Worm (Caenorhabditis elegans) whole organism, young adult: ENCODE results near the gene C35D10.12.
A peak's percentile ranks its signal among the peaks of the same experiment; 100 is the strongest.

Source experiments
- B0019.2 ChIP-seq: fragments of 200-800 bp; sonication (Bioruptor generic); conservative IDR thresholded peaks from 2 replicates; pipeline ENCODE4 v1.3.6; 2022; ENCODE audit warnings: missing genetic modification reagents, missing genetic modification characterization, missing compliant biosample characterization
- C06A6.2 ChIP-seq: fragments of 200-800 bp; sonication (Bioruptor generic); conservative IDR thresholded peaks from 2 replicates; pipeline ENCODE4 v1.3.6; 2022; ENCODE audit warnings: missing genetic modification characterization, missing compliant biosample characterization
- C17E4.6 ChIP-seq: fragments of 200-800 bp; sonication (Bioruptor generic); IDR thresholded peaks from 2 replicates; pipeline ENCODE4 v1.3.6; 2022; ENCODE audit warnings: missing genetic modification reagents, missing genetic modification characterization, missing compliant biosample characterization
- F23B12.7 ChIP-seq: sonication (generic microtip); optimal IDR thresholded peaks from 2 replicates; lab custom pipeline; 2017; ENCODE audit warnings: missing genetic modification characterization, mild to moderate bottlenecking, missing compliant biosample characterization, antibody characterized with exemption, moderate library complexity; ENCODE audit not compliant: insufficient read depth
- F49E8.2 ChIP-seq: sonication (generic microtip); optimal IDR thresholded peaks from 3 replicates; lab custom pipeline; 2017; ENCODE audit warnings: missing genetic modification characterization, mild to moderate bottlenecking, missing compliant biosample characterization, antibody characterized with exemption, moderate library complexity; ENCODE audit not compliant: insufficient read depth
- K11D2.4 ChIP-seq: fragments of 200-800 bp; sonication (Bioruptor generic); IDR thresholded peaks from 2 replicates; pipeline ENCODE4 v1.3.6; 2022; ENCODE audit warnings: missing genetic modification reagents, missing genetic modification characterization, missing compliant biosample characterization
- ZK185.1 ChIP-seq: sonication (generic microtip); optimal IDR thresholded peaks from 2 replicates; lab custom pipeline; 2016; ENCODE audit warnings: mild to moderate bottlenecking, missing genetic modification characterization, missing compliant biosample characterization; ENCODE audit not compliant: poor library complexity, severe bottlenecking
- akir-1 ChIP-seq: fragments of 200-800 bp; sonication (Bioruptor generic); optimal IDR thresholded peaks from 2 replicates; lab custom pipeline; 2018; ENCODE audit warnings: mild to moderate bottlenecking, missing genetic modification characterization, moderate library complexity, missing compliant biosample characterization
- ama-1 ChIP-seq, 3 experiments: fragments of 150-350 bp in 1 of 3; sonication (generic microtip) in 2 of 3; optimal IDR thresholded peaks; 2 replicates each; lab custom pipeline; 2014 to 2018; ENCODE audit warnings: missing biosample characterization in 2 of 3, missing genetic modification characterization in 2 of 3, missing genetic modification reagents in 2 of 3
- aptf-2 ChIP-seq: fragments of 200-800 bp; sonication (Bioruptor generic); conservative IDR thresholded peaks from 2 replicates; pipeline ENCODE4 v1.3.6; 2022; ENCODE audit warnings: missing genetic modification reagents, missing genetic modification characterization, missing compliant biosample characterization
- attf-3 ChIP-seq: fragments of 200-800 bp; sonication (Bioruptor generic); conservative IDR thresholded peaks from 2 replicates; pipeline ENCODE4 v1.3.6; 2022; ENCODE audit warnings: missing genetic modification reagents, missing genetic modification characterization, missing compliant biosample characterization
- attf-6 ChIP-seq: fragments of 200-800 bp; sonication (Bioruptor generic); IDR thresholded peaks from 2 replicates; pipeline ENCODE4 v1.3.6; 2022; ENCODE audit warnings: missing genetic modification reagents, missing genetic modification characterization, missing compliant biosample characterization
- bed-2 ChIP-seq: fragments of 200-800 bp; sonication (Bioruptor generic); IDR thresholded peaks from 2 replicates; pipeline ENCODE4 v1.3.6; 2022; ENCODE audit warnings: missing genetic modification reagents, missing genetic modification characterization, missing compliant biosample characterization
- ccch-3 ChIP-seq: fragments of 200-800 bp; sonication (Bioruptor generic); optimal IDR thresholded peaks from 2 replicates; lab custom pipeline; 2018; ENCODE audit warnings: mild to moderate bottlenecking, missing genetic modification characterization, missing compliant biosample characterization
- ceh-100 ChIP-seq: fragments of 200-800 bp; sonication (Bioruptor generic); IDR thresholded peaks from 2 replicates; pipeline ENCODE4 v1.3.6; 2022; ENCODE audit warnings: missing genetic modification reagents, missing genetic modification characterization, missing compliant biosample characterization
- ceh-79 ChIP-seq: sonication (generic microtip); optimal IDR thresholded peaks from 2 replicates; lab custom pipeline; 2017; ENCODE audit warnings: mild to moderate bottlenecking, missing genetic modification characterization, missing compliant biosample characterization
- chd-7 ChIP-seq: sonication (generic microtip); optimal IDR thresholded peaks from 2 replicates; lab custom pipeline; 2016; ENCODE audit warnings: mild to moderate bottlenecking, missing genetic modification characterization, moderate library complexity, missing compliant biosample characterization
- die-1 ChIP-seq: sonication (generic microtip); optimal IDR thresholded peaks from 2 replicates; lab custom pipeline; 2016; ENCODE audit warnings: missing genotype, mild to moderate bottlenecking, missing genetic modification characterization, missing compliant biosample characterization
- dox-1 ChIP-seq: fragments of 200-800 bp; sonication (Bioruptor generic); IDR thresholded peaks from 2 replicates; pipeline ENCODE4 v1.3.6; 2022; ENCODE audit warnings: missing genetic modification reagents, missing genetic modification characterization, missing compliant biosample characterization
- efl-1 ChIP-seq: fragments of 150-350 bp; optimal IDR thresholded peaks from 2 replicates; lab custom pipeline; 2014; ENCODE audit warnings: missing biosample characterization, missing genetic modification reagents, missing genetic modification characterization
- egrh-3 ChIP-seq: fragments of 200-800 bp; sonication (Bioruptor generic); IDR thresholded peaks from 2 replicates; pipeline ENCODE4 v1.3.6; 2022; ENCODE audit warnings: missing genetic modification reagents, missing genetic modification characterization, missing compliant biosample characterization
- ekl-4 ChIP-seq: fragments of 200-800 bp; sonication (Bioruptor generic); IDR thresholded peaks from 2 replicates; pipeline ENCODE4 v1.3.6; 2022; ENCODE audit warnings: missing genetic modification reagents, missing genetic modification characterization, missing compliant biosample characterization
- gei-17 ChIP-seq: fragments of 200-800 bp; sonication (Bioruptor generic); optimal IDR thresholded peaks from 2 replicates; lab custom pipeline; 2018; ENCODE audit warnings: mild to moderate bottlenecking, missing genetic modification characterization, missing compliant biosample characterization
- him-1 ChIP-seq: sonication (generic microtip); optimal IDR thresholded peaks from 2 replicates; lab custom pipeline; 2016; ENCODE audit warnings: missing genotype, missing genetic modification reagents, missing genetic modification characterization, missing compliant biosample characterization
- hlh-12 ChIP-seq: sonication (generic microtip); optimal IDR thresholded peaks from 2 replicates; lab custom pipeline; 2016; ENCODE audit warnings: missing genetic modification characterization, missing compliant biosample characterization
- hlh-26 ChIP-seq: fragments of 200-800 bp; sonication (Bioruptor generic); conservative IDR thresholded peaks from 2 replicates; pipeline ENCODE4 v1.3.6; 2022; ENCODE audit warnings: missing genetic modification reagents, missing genetic modification characterization, missing compliant biosample characterization
- hsf-1 ChIP-seq: fragments of 200-800 bp; sonication (Bioruptor generic); IDR thresholded peaks from 2 replicates; pipeline ENCODE4 v1.3.6; 2022; ENCODE audit warnings: missing genetic modification reagents, missing genetic modification characterization, missing compliant biosample characterization
- lin-40 ChIP-seq: sonication (generic microtip); optimal IDR thresholded peaks from 2 replicates; lab custom pipeline; 2016; ENCODE audit warnings: missing genetic modification characterization, mild to moderate bottlenecking, missing compliant biosample characterization, missing genotype, missing genetic modification reagents
- lin-54 ChIP-seq: fragments of 200-800 bp; sonication (Bioruptor generic); optimal IDR thresholded peaks from 2 replicates; lab custom pipeline; 2018; ENCODE audit warnings: mild to moderate bottlenecking, missing genetic modification characterization, missing compliant biosample characterization
- lsl-1 ChIP-seq: fragments of 200-800 bp; sonication (Bioruptor generic); optimal IDR thresholded peaks from 2 replicates; lab custom pipeline; 2018; ENCODE audit warnings: mild to moderate bottlenecking, missing genetic modification characterization, moderate library complexity, missing compliant biosample characterization
- lsy-27 ChIP-seq: sonication (generic microtip); optimal IDR thresholded peaks from 2 replicates; lab custom pipeline; 2017; ENCODE audit warnings: missing genetic modification characterization, mild to moderate bottlenecking, missing compliant biosample characterization, antibody characterized with exemption, missing genotype, borderline replicate concordance; ENCODE audit not compliant: insufficient read depth
- madf-3 ChIP-seq: fragments of 200-800 bp; sonication (Bioruptor generic); IDR thresholded peaks from 2 replicates; pipeline ENCODE4 v1.3.6; 2022; ENCODE audit warnings: missing genetic modification reagents, missing genetic modification characterization, missing compliant biosample characterization
- mcd-1 ChIP-seq: fragments of 200-800 bp; sonication (Bioruptor generic); IDR thresholded peaks from 2 replicates; pipeline ENCODE4 v1.3.6; 2022; ENCODE audit warnings: missing genetic modification reagents, missing genetic modification characterization, missing compliant biosample characterization
- mes-4 ChIP-seq: sonication (generic microtip); optimal IDR thresholded peaks from 2 replicates; lab custom pipeline; 2016; ENCODE audit warnings: missing genotype, missing genetic modification characterization, missing compliant biosample characterization
- nfyb-1 ChIP-seq: fragments of 200-800 bp; sonication (Bioruptor generic); IDR thresholded peaks from 2 replicates; pipeline ENCODE4 v1.3.6; 2022; ENCODE audit warnings: missing genetic modification reagents, missing genetic modification characterization, missing compliant biosample characterization
- nhr-27 ChIP-seq: fragments of 200-800 bp; sonication (Bioruptor generic); optimal IDR thresholded peaks from 2 replicates; lab custom pipeline; 2018; ENCODE audit warnings: mild to moderate bottlenecking, missing genetic modification characterization, moderate library complexity, missing compliant biosample characterization
- nhr-80 ChIP-seq: sonication (generic microtip); optimal IDR thresholded peaks from 2 replicates; lab custom pipeline; 2016; ENCODE audit warnings: missing genetic modification characterization, missing compliant biosample characterization
- nhr-90 ChIP-seq: sonication (generic microtip); optimal IDR thresholded peaks from 2 replicates; lab custom pipeline; 2016; ENCODE audit warnings: missing genotype, mild to moderate bottlenecking, missing genetic modification characterization, missing compliant biosample characterization
- rec-8 ChIP-seq, 2 experiments: sonication (generic microtip); optimal IDR thresholded peaks; 2 replicates each; lab custom pipeline; 2016; ENCODE audit warnings: mild to moderate bottlenecking in 2 of 2, missing genetic modification characterization in 2 of 2, missing genetic modification reagents in 2 of 2, missing genotype in 2 of 2, missing biosample characterization in 1 of 2, missing compliant biosample characterization in 1 of 2, moderate library complexity in 1 of 2
- sea-2 ChIP-seq: fragments of 200-800 bp; sonication (Bioruptor generic); IDR thresholded peaks from 2 replicates; pipeline ENCODE4 v1.3.6; 2022; ENCODE audit warnings: missing genetic modification characterization, missing compliant biosample characterization
- snpc-3.4 ChIP-seq: sonication (generic microtip); optimal IDR thresholded peaks from 2 replicates; lab custom pipeline; 2017; ENCODE audit warnings: missing genetic modification characterization, mild to moderate bottlenecking, missing compliant biosample characterization, antibody characterized with exemption, moderate library complexity, missing genotype, missing genetic modification reagents
- somi-1 ChIP-seq: fragments of 200-800 bp; sonication (Bioruptor generic); optimal IDR thresholded peaks from 2 replicates; lab custom pipeline; 2018; ENCODE audit warnings: mild to moderate bottlenecking, missing genetic modification characterization, missing compliant biosample characterization
- tbx-9 ChIP-seq: sonication (generic microtip); optimal IDR thresholded peaks from 2 replicates; lab custom pipeline; 2016; ENCODE audit warnings: borderline replicate concordance, missing genetic modification characterization, inconsistent platforms, missing compliant biosample characterization
- zim-3 ChIP-seq: sonication (generic microtip); optimal IDR thresholded peaks from 2 replicates; lab custom pipeline; 2017; ENCODE audit warnings: mild to moderate bottlenecking, missing genetic modification characterization, moderate library complexity, missing compliant biosample characterization
- ztf-28 ChIP-seq: fragments of 200-800 bp; sonication (Bioruptor generic); IDR thresholded peaks from 2 replicates; pipeline ENCODE4 v1.3.6; 2022; ENCODE audit warnings: missing genetic modification reagents, missing genetic modification characterization, missing compliant biosample characterization
- ztf-3 ChIP-seq: fragments of 200-800 bp; sonication (Bioruptor generic); optimal IDR thresholded peaks from 2 replicates; lab custom pipeline; 2018; ENCODE audit warnings: mild to moderate bottlenecking, missing genetic modification characterization, missing compliant biosample characterization

C35D10.12 gene

ce11 chrIII:4900260-4900659, 25.7 kb upstream of the C35D10.12 start, which contains the start of gene tag-340 (continued):
- TF ChIP-seq ceh-79 (no peak), ZK185.1 (tag; lab: Kevin White, UChicago) (no peak), attf-3 (GFP tag; lab: Robert Waterston, UW) (no peak), die-1 (tag; lab: Kevin White, UChicago) (no peak), ztf-28 (no peak), egrh-3 (no peak), ztf-3 (no peak), lin-40 (no peak), lsl-1 (GFP tag; lab: Kevin White, UChicago) (peak; percentile 88), ccch-3 (GFP tag; lab: Kevin White, UChicago) (no peak), ama-1 (optimal IDR thresholded peaks at IDR 0.05; lab: Kevin White, UChicago) (no peak), ama-1 (GFP tag; optimal IDR thresholded peaks at IDR 0.05; lab: Kevin White, UChicago) (no peak)

ce11 chrIII:4899728-4900127, 25.2 kb upstream of the C35D10.12 start:
- peak; percentile 86 for TF ChIP-seq akir-1 (GFP tag; lab: Kevin White, UChicago)
- TF ChIP-seq ekl-4 (GFP tag; lab: Robert Waterston, UW): peak; percentile 98
- TF ChIP-seq tbx-9 (tag; lab: Kevin White, UChicago): no peak
- TF ChIP-seq chd-7 (tag; lab: Kevin White, UChicago): peak; percentile 100
- no peak for TF ChIP-seq lsy-27 (tag; lab: Kevin White, UChicago)
- TF ChIP-seq die-1 (tag; lab: Kevin White, UChicago): peak; percentile 91
- TF ChIP-seq F23B12.7 (tag; lab: Kevin White, UChicago): peak; percentile 41
- peak; percentile 99 for TF ChIP-seq dox-1 (GFP tag; lab: Robert Waterston, UW)
- TF ChIP-seq C06A6.2 (GFP tag; lab: Robert Waterston, UW): peak; percentile 100
- peak; percentile 97 for TF ChIP-seq sea-2 (GFP tag; lab: Robert Waterston, UW)
- TF ChIP-seq gei-17: peak; percentile 92
- peak; percentile 93 for TF ChIP-seq ceh-79
- peak; percentile 96 for TF ChIP-seq lin-54 (GFP tag; lab: Kevin White, UChicago)
- TF ChIP-seq nhr-27: peak; percentile 80
- no peak for TF ChIP-seq hlh-12
- peak; percentile 95 for TF ChIP-seq madf-3 (GFP tag; lab: Robert Waterston, UW)
- peak; percentile 99 for TF ChIP-seq nhr-80 (tag; lab: Kevin White, UChicago)
- TF ChIP-seq rec-8 (tag; optimal IDR thresholded peaks at IDR 0.05; lab: Kevin White, UChicago): no peak
- TF ChIP-seq nhr-90 (tag; lab: Kevin White, UChicago): peak; percentile 97
- peak; percentile 66 for TF ChIP-seq efl-1 (GFP tag; lab: Kevin White, UChicago)
- peak; percentile 98 for TF ChIP-seq K11D2.4 (GFP tag; lab: Robert Waterston, UW)
- 0 out of 2 replicates have a peak, but pooled peaks have one; percentile 62 for TF ChIP-seq attf-6 (GFP tag; lab: Robert Waterston, UW)
- peak; percentile 99 for TF ChIP-seq nfyb-1
- TF ChIP-seq C17E4.6 (GFP tag; lab: Robert Waterston, UW): peak; percentile 87
- TF ChIP-seq mes-4 (tag; lab: Kevin White, UChicago): no peak
- TF ChIP-seq ceh-100: peak; percentile 90
- peak; percentile 71 for TF ChIP-seq B0019.2
- peak; percentile 75 for TF ChIP-seq hsf-1
- TF ChIP-seq zim-3: peak; percentile 64
- no peak for TF ChIP-seq hlh-26 (GFP tag; lab: Robert Waterston, UW)
- TF ChIP-seq snpc-3.4 (tag; lab: Kevin White, UChicago): no peak
- peak; percentile 73; the same call in 1 of the 2 replicates for TF ChIP-seq aptf-2 (GFP tag; lab: Robert Waterston, UW)
- TF ChIP-seq mcd-1 (GFP tag; lab: Robert Waterston, UW): peak; percentile 97
- TF ChIP-seq somi-1: peak; percentile 100
- no peak for TF ChIP-seq him-1 (tag; lab: Kevin White, UChicago)
- TF ChIP-seq F49E8.2 (tag; lab: Kevin White, UChicago): peak; percentile 6
- TF ChIP-seq bed-2 (GFP tag; lab: Robert Waterston, UW): peak; percentile 86
